Fruit fly (Drosophila melanogaster) whole organism, pupa: ENCODE results near the gene CarT.

Source experiments
- CG10348 ChIP-seq: fragments of 200-800 bp; sonication (Bioruptor generic); IDR thresholded peaks from 2 replicates; pipeline ENCODE4 v1.3.6; 2022; ENCODE audit warnings: missing biosample characterization, missing genetic modification characterization
- CG12605 ChIP-seq: fragments of 200-800 bp; sonication (Bioruptor generic); IDR thresholded peaks from 2 replicates; pipeline ENCODE4 v1.3.6; 2022; ENCODE audit warnings: missing biosample characterization, missing genetic modification characterization
- CG13204 ChIP-seq: fragments of 200-800 bp; sonication (Bioruptor generic); optimal IDR thresholded peaks from 2 replicates; lab custom pipeline; 2018; ENCODE audit warnings: missing biosample characterization, mild to moderate bottlenecking, missing genetic modification characterization, moderate library complexity
- CG14655 ChIP-seq: fragments of 200-800 bp; sonication (Bioruptor generic); optimal IDR thresholded peaks from 3 replicates; lab custom pipeline; 2017; ENCODE audit warnings: mild to moderate bottlenecking, missing biosample characterization, missing genetic modification reagents, missing genetic modification characterization
- CG17806 ChIP-seq: fragments of 200-800 bp; sonication (Bioruptor generic); optimal IDR thresholded peaks from 2 replicates; lab custom pipeline; 2018; ENCODE audit warnings: missing biosample characterization, mild to moderate bottlenecking, missing genetic modification characterization, moderate library complexity
- CG32121 ChIP-seq: fragments of 200-800 bp; sonication (Bioruptor generic); IDR thresholded peaks from 2 replicates; pipeline ENCODE4 v1.3.6; 2022; ENCODE audit warnings: missing biosample characterization, missing genetic modification characterization
- CG34367 ChIP-seq: fragments of 200-800 bp; sonication (Bioruptor generic); optimal IDR thresholded peaks from 2 replicates; lab custom pipeline; 2018; ENCODE audit warnings: missing biosample characterization, mild to moderate bottlenecking, missing genetic modification characterization
- CG8159 ChIP-seq: fragments of 200-800 bp; sonication (Bioruptor generic); optimal IDR thresholded peaks from 3 replicates; lab custom pipeline; 2018; ENCODE audit warnings: missing biosample characterization, mild to moderate bottlenecking, missing genetic modification characterization, moderate library complexity
- CG9948 ChIP-seq: fragments of 200-800 bp; sonication (Bioruptor generic); optimal IDR thresholded peaks from 2 replicates; lab custom pipeline; 2018; ENCODE audit warnings: missing biosample characterization, mild to moderate bottlenecking, missing genetic modification characterization, moderate library complexity
- EcR ChIP-seq: fragments of 200-800 bp; sonication (Bioruptor generic); optimal IDR thresholded peaks from 3 replicates; lab custom pipeline; 2019; ENCODE audit warnings: missing biosample characterization, missing genetic modification characterization, mild to moderate bottlenecking, moderate library complexity, missing genetic modification reagents
- Ets98B ChIP-seq: fragments of 200-800 bp; sonication (Bioruptor generic); IDR thresholded peaks from 2 replicates; pipeline ENCODE4 v1.3.6; 2022; ENCODE audit warnings: missing biosample characterization, missing genetic modification characterization
- Pif1A ChIP-seq: fragments of 200-800 bp; sonication (Bioruptor generic); optimal IDR thresholded peaks from 3 replicates; lab custom pipeline; 2016; ENCODE audit warnings: missing biosample characterization, missing genetic modification characterization
- Snoo ChIP-seq: fragments of 200-800 bp; sonication (Bioruptor generic); optimal IDR thresholded peaks from 3 replicates; lab custom pipeline; 2017; ENCODE audit warnings: missing biosample characterization, mild to moderate bottlenecking, missing genetic modification characterization, inconsistent platforms
- fd96Ca ChIP-seq: fragments of 200-800 bp; sonication (Bioruptor generic); IDR thresholded peaks from 3 replicates; pipeline ENCODE4 v1.3.6; 2022; ENCODE audit warnings: missing biosample characterization, missing genetic modification characterization

- no peak for TF ChIP-seq CG34367 (tag; lab: Kevin White, UChicago)
- no peak for TF ChIP-seq fd96Ca (GFP tag; lab: Robert Waterston, UW)
- no peak for TF ChIP-seq CG32121 (GFP tag; lab: Robert Waterston, UW)
- TF ChIP-seq CG8159: no peak
- TF ChIP-seq CG13204 (GFP tag; lab: Kevin White, UChicago): no peak
- TF ChIP-seq EcR: no peak
- TF ChIP-seq CG17806 (tag; lab: Kevin White, UChicago): no peak
- no peak for TF ChIP-seq Pif1A
- no peak for TF ChIP-seq CG10348 (GFP tag; lab: Robert Waterston, UW)
- no peak for TF ChIP-seq CG12605 (GFP tag; lab: Robert Waterston, UW)
- TF ChIP-seq CG9948: no peak
- no peak for TF ChIP-seq Snoo (tag; lab: Kevin White, UChicago)
- no peak for TF ChIP-seq Ets98B (GFP tag; lab: Robert Waterston, UW)
- TF ChIP-seq CG14655 (GFP tag; lab: Kevin White, UChicago): no peak
Observed at dm6 chr2L:20726451-20726850, 3.6 kb downstream of the CarT start, which contains the start of gene CG9316.
